Fruit fly (Drosophila melanogaster) whole organism, embryonic: ENCODE results near the gene Acp32CD.

Experiments used
- Bgb ChIP-seq: fragments of 200-800 bp; sonication (Bioruptor generic); IDR thresholded peaks from 2 replicates; pipeline ENCODE4 v1.3.6; 2022; ENCODE audit warnings: missing biosample characterization, missing genetic modification characterization; ENCODE audit not compliant: partially characterized antibody
- Bteb2 ChIP-seq: fragments of 200-800 bp; sonication (Bioruptor generic); optimal IDR thresholded peaks from 2 replicates; lab custom pipeline; 2016; ENCODE audit warnings: missing biosample characterization, missing genetic modification characterization
- CG15514 ChIP-seq: fragments of 200-800 bp; sonication (Bioruptor generic); optimal IDR thresholded peaks from 3 replicates; lab custom pipeline; 2017; ENCODE audit warnings: missing biosample characterization, missing genetic modification characterization, mild to moderate bottlenecking, moderate library complexity, missing genetic modification reagents
- CG1603 ChIP-seq: fragments of 200-800 bp; sonication (Bioruptor generic); optimal IDR thresholded peaks from 2 replicates; lab custom pipeline; 2019; ENCODE audit warnings: missing biosample characterization, mild to moderate bottlenecking, missing genetic modification characterization, moderate library complexity
- CG2116 ChIP-seq: fragments of 200-800 bp; sonication (Bioruptor generic); optimal IDR thresholded peaks from 3 replicates; lab custom pipeline; 2018; ENCODE audit warnings: missing biosample characterization, mild to moderate bottlenecking, missing genetic modification characterization
- CG32772 ChIP-seq: fragments of 200-800 bp; sonication (Bioruptor generic); IDR thresholded peaks from 2 replicates; pipeline ENCODE4 v1.3.6; 2022; ENCODE audit warnings: missing biosample characterization, missing genetic modification characterization
- CG3281 ChIP-seq: fragments of 200-800 bp; sonication (Bioruptor generic); optimal IDR thresholded peaks from 3 replicates; lab custom pipeline; 2017; ENCODE audit warnings: missing biosample characterization, mild to moderate bottlenecking, missing genetic modification characterization
- CG33557 ChIP-seq: fragments of 200-800 bp; sonication (Bioruptor generic); optimal IDR thresholded peaks from 2 replicates; lab custom pipeline; 2019; ENCODE audit warnings: missing biosample characterization, mild to moderate bottlenecking, missing genetic modification characterization, moderate library complexity
- CG3407 ChIP-seq: fragments of 200-800 bp; sonication (Bioruptor generic); optimal IDR thresholded peaks from 2 replicates; lab custom pipeline; 2018; ENCODE audit warnings: missing biosample characterization, mild to moderate bottlenecking, missing genetic modification characterization
- CG34422 ChIP-seq: fragments of 200-800 bp; sonication (Bioruptor generic); IDR thresholded peaks from 3 replicates; pipeline ENCODE4 v1.3.6; 2022; ENCODE audit warnings: missing biosample characterization, missing genetic modification characterization
- CG4820 ChIP-seq: fragments of 200-800 bp; sonication (Bioruptor generic); optimal IDR thresholded peaks from 3 replicates; lab custom pipeline; 2016; ENCODE audit warnings: missing biosample characterization, missing genetic modification characterization
- CG5245 ChIP-seq: fragments of 200-800 bp; sonication (Bioruptor generic); optimal IDR thresholded peaks from 3 replicates; lab custom pipeline; 2016; ENCODE audit warnings: missing biosample characterization, missing genetic modification characterization
- CG5953 ChIP-seq: fragments of 200-800 bp; sonication (Bioruptor generic); IDR thresholded peaks from 2 replicates; pipeline ENCODE4 v1.3.6; 2022; ENCODE audit warnings: missing biosample characterization, missing genetic modification characterization
- CG6654 ChIP-seq: fragments of 200-800 bp; sonication (Bioruptor generic); optimal IDR thresholded peaks from 2 replicates; lab custom pipeline; 2017; ENCODE audit warnings: missing biosample characterization, mild to moderate bottlenecking, missing genetic modification characterization
- CG6689 ChIP-seq: fragments of 200-800 bp; sonication (Bioruptor generic); IDR thresholded peaks from 2 replicates; pipeline ENCODE4 v1.3.6; 2022; ENCODE audit warnings: missing biosample characterization, missing genetic modification characterization
- CG6854 ChIP-seq: fragments of 200-800 bp; sonication (Bioruptor generic); optimal IDR thresholded peaks from 3 replicates; lab custom pipeline; 2017; ENCODE audit warnings: missing biosample characterization, mild to moderate bottlenecking, missing genetic modification characterization
- CG7271 ChIP-seq: fragments of 200-800 bp; sonication (Bioruptor generic); optimal IDR thresholded peaks from 2 replicates; lab custom pipeline; 2018; ENCODE audit warnings: missing biosample characterization, mild to moderate bottlenecking, missing genetic modification characterization, moderate library complexity
- CG7357 ChIP-seq: fragments of 200-800 bp; sonication (Bioruptor generic); IDR thresholded peaks from 3 replicates; pipeline ENCODE4 v1.3.6; 2022; ENCODE audit warnings: missing biosample characterization, missing genetic modification characterization
- CG7928 ChIP-seq: fragments of 200-800 bp; sonication (Bioruptor generic); optimal IDR thresholded peaks from 2 replicates; lab custom pipeline; 2017; ENCODE audit warnings: missing biosample characterization, mild to moderate bottlenecking, missing genetic modification characterization
- CG8089 ChIP-seq: fragments of 200-800 bp; sonication (Bioruptor generic); optimal IDR thresholded peaks from 3 replicates; lab custom pipeline; 2016; ENCODE audit warnings: missing biosample characterization, missing genetic modification characterization
- CG8478 ChIP-seq: fragments of >200 bp; optimal IDR thresholded peaks from 2 replicates; lab custom pipeline; 2018
- CG9727 ChIP-seq: fragments of 200-800 bp; sonication (Bioruptor generic); optimal IDR thresholded peaks from 3 replicates; lab custom pipeline; 2017; ENCODE audit warnings: missing biosample characterization, mild to moderate bottlenecking, missing genetic modification characterization
- CG9817 ChIP-seq: fragments of 200-800 bp; sonication (Bioruptor generic); optimal IDR thresholded peaks from 2 replicates; lab custom pipeline; 2018; ENCODE audit warnings: missing biosample characterization, mild to moderate bottlenecking, missing genetic modification characterization, moderate library complexity
- Camta ChIP-seq: fragments of 200-800 bp; sonication (Bioruptor generic); optimal IDR thresholded peaks from 2 replicates; lab custom pipeline; 2016; ENCODE audit warnings: missing biosample characterization, missing genetic modification characterization
- Chrac-16 ChIP-seq: fragments of 200-800 bp; sonication (Bioruptor generic); optimal IDR thresholded peaks from 3 replicates; lab custom pipeline; 2016; ENCODE audit warnings: missing biosample characterization, missing genetic modification characterization
- Doc2 ChIP-seq: fragments of 200-800 bp; sonication (Bioruptor generic); IDR thresholded peaks from 2 replicates; pipeline ENCODE4 v1.3.6; 2022; ENCODE audit warnings: missing biosample characterization, missing genetic modification characterization
- HLH54F ChIP-seq: fragments of 200-800 bp; sonication (Bioruptor generic); optimal IDR thresholded peaks from 3 replicates; lab custom pipeline; 2016; ENCODE audit warnings: missing biosample characterization, missing genetic modification characterization
- HLHmδ ChIP-seq: fragments of 200-800 bp; sonication (Bioruptor generic); optimal IDR thresholded peaks from 2 replicates; lab custom pipeline; 2018; ENCODE audit warnings: missing biosample characterization, mild to moderate bottlenecking, missing genetic modification characterization, moderate library complexity
- Jarid2 ChIP-seq: fragments of 200-800 bp; sonication (Bioruptor generic); optimal IDR thresholded peaks from 3 replicates; lab custom pipeline; 2017; ENCODE audit warnings: mild to moderate bottlenecking, missing biosample characterization, missing genetic modification reagents, missing genetic modification characterization
- Lhr ChIP-seq: fragments of 200-800 bp; sonication (Bioruptor generic); optimal IDR thresholded peaks from 3 replicates; lab custom pipeline; 2017; ENCODE audit warnings: mild to moderate bottlenecking, missing biosample characterization, missing genetic modification reagents, missing genetic modification characterization
- Nf-YB ChIP-seq: fragments of 200-800 bp; sonication (Bioruptor generic); optimal IDR thresholded peaks from 3 replicates; lab custom pipeline; 2019; ENCODE audit warnings: missing biosample characterization, mild to moderate bottlenecking, missing genetic modification characterization, moderate library complexity
- Optix ChIP-seq: fragments of 200-800 bp; sonication (Bioruptor generic); IDR thresholded peaks from 3 replicates; pipeline ENCODE4 v1.3.6; 2022; ENCODE audit warnings: missing biosample characterization, missing genetic modification characterization
- Sry-β ChIP-seq: fragments of 200-800 bp; sonication (Bioruptor generic); optimal IDR thresholded peaks from 2 replicates; lab custom pipeline; 2018; ENCODE audit warnings: missing biosample characterization, mild to moderate bottlenecking, missing genetic modification characterization, moderate library complexity
- aop ChIP-seq: fragments of 200-800 bp; sonication (Bioruptor generic); IDR thresholded peaks from 2 replicates; pipeline ENCODE4 v1.3.6; 2022; ENCODE audit warnings: missing biosample characterization, missing genetic modification characterization
- bigmax ChIP-seq: fragments of 200-800 bp; sonication (Bioruptor generic); optimal IDR thresholded peaks from 2 replicates; lab custom pipeline; 2018; ENCODE audit warnings: missing biosample characterization, mild to moderate bottlenecking, missing genetic modification characterization
- dan ChIP-seq: fragments of 200-800 bp; sonication (Bioruptor generic); IDR thresholded peaks from 2 replicates; pipeline ENCODE4 v1.3.6; 2022; ENCODE audit warnings: missing biosample characterization, missing genetic modification characterization
- disco-r ChIP-seq: fragments of 200-800 bp; sonication (Bioruptor generic); optimal IDR thresholded peaks from 2 replicates; lab custom pipeline; 2016; ENCODE audit warnings: missing biosample characterization, missing genetic modification characterization
- dm ChIP-seq: fragments of 200-800 bp; sonication (Bioruptor generic); optimal IDR thresholded peaks from 3 replicates; lab custom pipeline; 2016; ENCODE audit warnings: missing biosample characterization, missing genetic modification characterization
- dpn ChIP-seq, 2 experiments: fragments of 200-800 bp; sonication (Bioruptor generic); optimal IDR thresholded peaks; 3 replicates each; lab custom pipeline; 2016; ENCODE audit warnings: missing biosample characterization in 2 of 2, missing genetic modification characterization in 2 of 2
- en ChIP-seq: fragments of 200-800 bp; sonication (Bioruptor generic); optimal IDR thresholded peaks from 2 replicates; lab custom pipeline; 2016; ENCODE audit warnings: missing biosample characterization, missing genetic modification characterization
- fd96Cb ChIP-seq: fragments of 200-800 bp; sonication (Bioruptor generic); optimal IDR thresholded peaks from 2 replicates; lab custom pipeline; 2018; ENCODE audit warnings: missing biosample characterization, mild to moderate bottlenecking, missing genetic modification characterization, moderate library complexity
- lmd ChIP-seq: fragments of 200-800 bp; sonication (Bioruptor generic); IDR thresholded peaks from 2 replicates; pipeline ENCODE4 v1.3.6; 2022; ENCODE audit warnings: missing biosample characterization, missing genetic modification characterization
- nau ChIP-seq: fragments of 200-800 bp; sonication (Bioruptor generic); optimal IDR thresholded peaks from 3 replicates; lab custom pipeline; 2017; ENCODE audit warnings: missing biosample characterization, mild to moderate bottlenecking, missing genetic modification characterization, missing genetic modification reagents
- sc ChIP-seq, 3 experiments: fragments of >200 bp in 2 of 3; fragments of 200-800 bp in 1 of 3; sonication (Bioruptor generic) in 1 of 3; optimal IDR thresholded peaks; 2 replicates in 2 of 3; 3 replicates in 1 of 3; lab custom pipeline; 2017; ENCODE audit warnings: mild to moderate bottlenecking in 1 of 3, missing biosample characterization in 1 of 3, missing genetic modification characterization in 1 of 3, missing genetic modification reagents in 1 of 3
- schlank ChIP-seq: fragments of 200-800 bp; sonication (Bioruptor generic); optimal IDR thresholded peaks from 2 replicates; lab custom pipeline; 2018; ENCODE audit warnings: missing biosample characterization, mild to moderate bottlenecking, missing genetic modification characterization
- sqz ChIP-seq: fragments of 200-800 bp; sonication (Bioruptor generic); optimal IDR thresholded peaks from 3 replicates; lab custom pipeline; 2018; ENCODE audit warnings: missing biosample characterization, mild to moderate bottlenecking, missing genetic modification characterization
- tgo ChIP-seq: fragments of 200-800 bp; sonication (Bioruptor generic); IDR thresholded peaks from 3 replicates; pipeline ENCODE4 v1.3.6; 2022; ENCODE audit warnings: missing biosample characterization, missing genetic modification characterization
- trem ChIP-seq: fragments of 200-800 bp; optimal IDR thresholded peaks from 3 replicates; lab custom pipeline; 2019; ENCODE audit warnings: missing biosample characterization, mild to moderate bottlenecking, missing genetic modification characterization, moderate library complexity
- vvl ChIP-seq: fragments of 200-800 bp; sonication (Bioruptor generic); IDR thresholded peaks from 2 replicates; pipeline ENCODE4 v1.3.6; 2022; ENCODE audit warnings: missing biosample characterization, missing genetic modification characterization
- yki ChIP-seq: fragments of >200 bp; optimal IDR thresholded peaks from 3 replicates; lab custom pipeline; 2018
- z ChIP-seq: fragments of 200-800 bp; sonication (Bioruptor generic); IDR thresholded peaks from 3 replicates; pipeline ENCODE4 v1.3.6; 2022; ENCODE audit warnings: missing biosample characterization, missing genetic modification characterization

Gene Acp32CD

dm6 chr2L:10987370-10987853 is 28.0 kb upstream of the Acp32CD start, which contains the start of the genes piwi and CG12253 (continued):
- TF ChIP-seq Nf-YB (GFP tag; lab: Kevin White, UChicago) (peak; percentile 70), z (GFP tag; lab: Robert Waterston, UW) (no peak), disco-r (GFP tag; lab: Kevin White, UChicago) (no peak), dan (no peak), CG9817 (peak; percentile 78), Optix (GFP tag; lab: Robert Waterston, UW) (no peak), CG7357 (GFP tag; lab: Robert Waterston, UW) (no peak), CG5953 (no peak), Chrac-16 (GFP tag; lab: Kevin White, UChicago) (peak; percentile 78), sc (optimal IDR thresholded peaks at IDR 0.05; lab: Kevin White, UChicago) (no peak), sc (GFP tag; optimal IDR thresholded peaks at IDR 0.05; lab: Kevin White, UChicago) (peak; percentile 67), Bteb2 (GFP tag; lab: Kevin White, UChicago) (peak; percentile 32), dpn (GFP tag; optimal IDR thresholded peaks at IDR 0.05; lab: Kevin White, UChicago) (peak; percentile 31 to 77), Lhr (peak; percentile 48), vvl (GFP tag; lab: Robert Waterston, UW) (no peak; the same call in none of the 2 replicates), Doc2 (GFP tag; lab: Robert Waterston, UW) (no peak), CG7271 (no peak), CG6854 (GFP tag; lab: Kevin White, UChicago) (no peak), CG3407 (GFP tag; lab: Kevin White, UChicago) (no peak), CG8089 (GFP tag; lab: Kevin White, UChicago) (no peak), lmd (GFP tag; lab: Robert Waterston, UW) (peak; percentile 89), HLH54F (peak; percentile 49), CG6689 (peak; percentile 43; the same call in 1 of the 2 replicates), trem (tag; lab: Kevin White, UChicago) (peak; percentile 44), schlank (tag; lab: Kevin White, UChicago) (peak; percentile 7), CG7928 (GFP tag; lab: Kevin White, UChicago) (peak; percentile 1), CG3281 (GFP tag; lab: Kevin White, UChicago) (peak; percentile 31), Sry-β (no peak), Jarid2 (GFP tag; lab: Kevin White, UChicago) (no peak), fd96Cb (tag; lab: Kevin White, UChicago) (peak; percentile 70), CG4820 (peak; percentile 14), CG1603 (tag; lab: Kevin White, UChicago) (no peak), yki (lab: Kevin White, UChicago) (no peak), CG6654 (no peak), aop (GFP tag; lab: Robert Waterston, UW) (no peak), dm (peak; percentile 33), CG15514 (GFP tag; lab: Kevin White, UChicago) (peak; percentile 32), CG8478 (lab: Kevin White, UChicago) (no peak), en (GFP tag; lab: Kevin White, UChicago) (no peak), nau (GFP tag; lab: Kevin White, UChicago) (no peak), sqz (GFP tag; lab: Kevin White, UChicago) (no peak), CG9727 (GFP tag; lab: Kevin White, UChicago) (peak; percentile 49), CG34422 (GFP tag; lab: Robert Waterston, UW) (no peak), HLHmδ (GFP tag; lab: Kevin White, UChicago) (no peak), CG33557 (GFP tag; lab: Kevin White, UChicago) (no peak), Bgb (no peak), tgo (peak; percentile 91), Camta (peak; percentile 21), bigmax (GFP tag; lab: Kevin White, UChicago) (no peak), CG5245 (GFP tag; lab: Kevin White, UChicago) (peak; percentile 7), CG32772 (no peak), CG2116 (peak; percentile 57)
